Worm (Caenorhabditis elegans) whole organism, midembryonic: ENCODE measurements around the gene T21C12.8.

Experiments used
- T22C8.4 ChIP-seq: fragments of 200-800 bp; sonication (Bioruptor generic); IDR thresholded peaks from 2 replicates; pipeline ENCODE4 v1.3.6; 2022; ENCODE audit warnings: missing genetic modification characterization, missing compliant biosample characterization
- flt-1 ChIP-seq: fragments of 200-800 bp; sonication (Bioruptor generic); IDR thresholded peaks from 2 replicates; pipeline ENCODE4 v1.3.6; 2022; ENCODE audit warnings: missing genetic modification characterization, missing compliant biosample characterization
- klf-2 ChIP-seq: fragments of 200-800 bp; sonication (Bioruptor generic); conservative IDR thresholded peaks from 2 replicates; pipeline ENCODE4 v1.3.6; 2022; ENCODE audit warnings: missing genetic modification reagents, missing genetic modification characterization, missing compliant biosample characterization
- med-1 ChIP-seq: sonication (generic microtip); optimal IDR thresholded peaks from 2 replicates; lab custom pipeline; 2017; ENCODE audit warnings: missing genetic modification characterization, mild to moderate bottlenecking, missing compliant biosample characterization, antibody characterized with exemption, missing genetic modification reagents; ENCODE audit not compliant: insufficient read depth
- ref-1 ChIP-seq: fragments of 200-800 bp; sonication (Bioruptor generic); conservative IDR thresholded peaks from 2 replicates; pipeline ENCODE4 v1.3.6; 2022; ENCODE audit warnings: missing genetic modification reagents, missing genetic modification characterization, missing compliant biosample characterization
- tab-1 ChIP-seq: fragments of 200-800 bp; sonication (Bioruptor generic); IDR thresholded peaks from 2 replicates; pipeline ENCODE4 v1.3.6; 2022; ENCODE audit warnings: missing genetic modification characterization, missing compliant biosample characterization

DNA sequence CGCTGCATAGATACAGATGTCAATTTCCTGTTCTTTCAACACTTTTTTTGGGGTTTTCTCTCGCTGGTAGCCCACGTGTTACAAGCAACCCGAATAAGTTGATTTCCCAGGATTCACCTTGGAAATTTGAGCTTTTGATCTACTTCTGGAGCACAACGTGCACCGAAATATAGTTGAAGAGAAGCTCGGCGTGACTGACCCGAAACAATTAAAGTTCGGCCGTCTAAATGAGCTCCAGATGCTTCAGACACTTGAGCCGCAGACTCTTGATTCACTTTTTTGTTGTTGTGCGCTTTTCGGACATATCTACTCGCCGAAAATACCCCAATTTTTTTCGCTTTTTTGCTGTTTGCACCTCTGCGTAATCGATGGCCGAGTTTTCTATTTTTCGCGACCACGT, 33.9 kb downstream of the T21C12.8 start:
- no peak for TF ChIP-seq T22C8.4 (GFP tag; lab: Robert Waterston, UW)
- no peak for TF ChIP-seq tab-1
- no peak for TF ChIP-seq flt-1
- no peak for TF ChIP-seq med-1 (GFP tag; lab: Kevin White, UChicago)
- TF ChIP-seq ref-1 (GFP tag; lab: Robert Waterston, UW): no peak
- no peak for TF ChIP-seq klf-2 (GFP tag; lab: Robert Waterston, UW)
